Worm (Caenorhabditis elegans) whole organism, young adult: ENCODE results near the gene ZK380.2.

Experiments
- F10E7.11 ChIP-seq: sonication (generic microtip); optimal IDR thresholded peaks from 2 replicates; lab custom pipeline; 2017; ENCODE audit warnings: mild to moderate bottlenecking, missing genetic modification characterization, moderate library complexity, missing compliant biosample characterization
- him-1 ChIP-seq: sonication (generic microtip); optimal IDR thresholded peaks from 2 replicates; lab custom pipeline; 2016; ENCODE audit warnings: missing genotype, missing genetic modification reagents, missing genetic modification characterization, missing compliant biosample characterization
- hmg-20 ChIP-seq: fragments of 200-800 bp; sonication (Bioruptor generic); IDR thresholded peaks from 2 replicates; pipeline ENCODE4 v1.3.6; 2022; ENCODE audit warnings: missing genetic modification reagents, missing genetic modification characterization, missing compliant biosample characterization
- lin-54 ChIP-seq: fragments of 200-800 bp; sonication (Bioruptor generic); optimal IDR thresholded peaks from 2 replicates; lab custom pipeline; 2018; ENCODE audit warnings: mild to moderate bottlenecking, missing genetic modification characterization, missing compliant biosample characterization
- nhr-120 ChIP-seq: fragments of 200-800 bp; sonication (Bioruptor generic); IDR thresholded peaks from 2 replicates; pipeline ENCODE4 v1.3.6; 2022; ENCODE audit warnings: missing genetic modification characterization, missing compliant biosample characterization
- rpc-1 ChIP-seq, 2 experiments: fragments of 150-350 bp in 1 of 2; sonication (generic microtip) in 1 of 2; optimal IDR thresholded peaks; 2 replicates each; lab custom pipeline; 2014 to 2018; ENCODE audit warnings: missing biosample characterization in 1 of 2, missing genetic modification characterization in 1 of 2, missing genetic modification reagents in 1 of 2, missing genotype in 1 of 2
- snpc-1.3 ChIP-seq: sonication (generic microtip); optimal IDR thresholded peaks from 2 replicates; lab custom pipeline; 2017; ENCODE audit warnings: missing genetic modification characterization, mild to moderate bottlenecking, missing compliant biosample characterization, antibody characterized with exemption, moderate library complexity, missing genotype, missing genetic modification reagents; ENCODE audit not compliant: insufficient read depth
- unc-130 ChIP-seq: sonication (generic microtip); optimal IDR thresholded peaks from 2 replicates; lab custom pipeline; 2016; ENCODE audit warnings: missing genetic modification reagents, missing genetic modification characterization, missing compliant biosample characterization

DNA sequence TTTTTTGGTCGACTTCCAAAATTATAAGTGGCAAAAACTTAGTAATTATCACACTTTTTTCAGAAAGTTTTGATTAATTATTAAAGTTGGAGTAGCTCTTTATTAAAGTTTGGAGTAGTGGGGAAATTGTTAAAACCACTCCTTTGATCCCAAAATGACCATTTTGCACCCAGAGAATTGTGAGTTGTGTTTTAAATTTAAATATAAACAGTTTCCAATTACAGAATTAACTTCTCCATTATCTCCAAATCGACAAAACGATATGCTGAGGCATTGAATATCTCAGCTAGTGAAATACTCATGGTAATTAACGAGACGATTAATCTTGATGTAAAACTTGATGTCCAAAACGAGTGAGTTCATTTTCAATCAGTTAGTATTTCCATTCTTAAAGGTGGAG is 3.4 kb upstream of the ZK380.2 start, which contains the start of gene fbxb-58:
- TF ChIP-seq him-1 (tag; lab: Kevin White, UChicago) (no peak), rpc-1 (optimal IDR thresholded peaks at IDR 0.05; lab: Kevin White, UChicago) (no peak), rpc-1 (tag; optimal IDR thresholded peaks at IDR 0.05; lab: Kevin White, UChicago) (no peak), nhr-120 (GFP tag; lab: Robert Waterston, UW) (no peak), F10E7.11 (tag; lab: Kevin White, UChicago) (no peak), lin-54 (GFP tag; lab: Kevin White, UChicago) (no peak), unc-130 (GFP tag; lab: Kevin White, UChicago) (no peak), snpc-1.3 (tag; lab: Kevin White, UChicago) (no peak), hmg-20 (GFP tag; lab: Robert Waterston, UW) (no peak)
